Fruit fly (Drosophila melanogaster) whole organism, pupa: ENCODE results near the gene CG31955.
A peak's percentile ranks its signal among the peaks of the same experiment; 100 is the strongest.

ENCODE experiments used
- CG12605 ChIP-seq: fragments of 200-800 bp; sonication (Bioruptor generic); IDR thresholded peaks from 2 replicates; pipeline ENCODE4 v1.3.6; 2022; ENCODE audit warnings: missing biosample characterization, missing genetic modification characterization
- CG34367 ChIP-seq: fragments of 200-800 bp; sonication (Bioruptor generic); optimal IDR thresholded peaks from 2 replicates; lab custom pipeline; 2018; ENCODE audit warnings: missing biosample characterization, mild to moderate bottlenecking, missing genetic modification characterization
- EcR ChIP-seq: fragments of 200-800 bp; sonication (Bioruptor generic); optimal IDR thresholded peaks from 3 replicates; lab custom pipeline; 2019; ENCODE audit warnings: missing biosample characterization, missing genetic modification characterization, mild to moderate bottlenecking, moderate library complexity, missing genetic modification reagents
- Ets98B ChIP-seq: fragments of 200-800 bp; sonication (Bioruptor generic); IDR thresholded peaks from 2 replicates; pipeline ENCODE4 v1.3.6; 2022; ENCODE audit warnings: missing biosample characterization, missing genetic modification characterization
- Snoo ChIP-seq: fragments of 200-800 bp; sonication (Bioruptor generic); optimal IDR thresholded peaks from 3 replicates; lab custom pipeline; 2017; ENCODE audit warnings: missing biosample characterization, mild to moderate bottlenecking, missing genetic modification characterization, inconsistent platforms

dm6 chr2L:3731055-3731454, 18.1 kb upstream of the CG31955 start:
- no peak for TF ChIP-seq CG12605 (GFP tag; lab: Robert Waterston, UW)
- no peak for TF ChIP-seq EcR (GFP tag; lab: Kevin White, UChicago)
- TF ChIP-seq Snoo (tag; lab: Kevin White, UChicago), result no peak
- TF ChIP-seq CG34367 (tag; lab: Kevin White, UChicago), result no peak
- TF ChIP-seq Ets98B (GFP tag; lab: Robert Waterston, UW), result peak; percentile 13; the same call in 1 of the 2 replicates
